1 fruit fly cellular context compared by ENCODE assay signal in the genomic region with DNA sequence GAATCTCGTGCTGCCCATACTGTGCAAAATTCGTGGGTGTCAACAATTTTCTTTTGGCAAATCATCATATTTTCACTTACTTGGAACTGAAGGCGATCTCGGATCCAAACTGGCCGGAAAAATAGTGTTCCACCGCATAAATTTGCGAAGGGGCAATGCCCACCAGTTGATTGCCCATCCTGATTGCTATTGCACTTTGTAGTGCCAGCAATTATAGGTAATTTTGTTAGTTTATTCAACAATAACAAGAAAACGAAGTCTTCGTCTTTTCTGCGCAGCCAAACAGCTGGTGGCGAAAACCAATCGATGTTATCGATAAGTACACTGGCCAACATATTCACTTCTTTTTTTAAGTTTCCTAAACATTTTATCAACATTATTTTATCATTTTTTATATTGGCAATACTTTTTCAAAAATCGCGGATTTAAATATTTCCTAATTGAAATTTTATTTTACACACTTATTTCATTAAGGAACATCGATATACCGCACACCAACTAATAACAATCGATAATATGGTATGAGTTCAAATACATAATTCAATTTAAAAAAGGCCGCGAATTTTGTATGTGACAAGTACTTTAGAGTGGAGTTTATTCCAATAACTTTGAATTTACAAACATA.
TF ChIP-seq lines count a peak whose summit lies in the region.

A gene (minus strand): TSS at position 294 of the 625 bp plus-strand sequence.

TF ChIP-seq in whole organism, embryonic, 481 proteins besides CTCF, POLR2A, EP300 and RAD21 (continued from another document and continues in another):
- peak; percentile 58 for TF ChIP-seq CG13123 (GFP tag; optimal IDR thresholded peaks at IDR 0.05; lab: Kevin White, UChicago)
- peak; percentile 77 for TF ChIP-seq ci (GFP tag; IDR thresholded peaks at IDR 0.05; lab: Robert Waterston, UW)
- TF ChIP-seq CG13894 (tag; optimal IDR thresholded peaks at IDR 0.05; lab: Kevin White, UChicago) = peak; percentile 80
- no peak for TF ChIP-seq CG6654 (GFP tag; optimal IDR thresholded peaks at IDR 0.05; lab: Kevin White, UChicago)
- TF ChIP-seq CG3726 (GFP tag; IDR thresholded peaks at IDR 0.05; lab: Robert Waterston, UW) = 0 out of 3 replicates have a peak, but pooled peaks have one; percentile 37
- TF ChIP-seq jing (GFP tag; optimal IDR thresholded peaks at IDR 0.05; lab: Kevin White, UChicago) = peak; percentile 21
- peak; percentile 47 for TF ChIP-seq CG6765 (GFP tag; optimal IDR thresholded peaks at IDR 0.05; lab: Kevin White, UChicago)
- peak; percentile 58 for TF ChIP-seq sd (tag; optimal IDR thresholded peaks at IDR 0.05; lab: Kevin White, UChicago)
- TF ChIP-seq HHEX (GFP tag; optimal IDR thresholded peaks at IDR 0.05; lab: Kevin White, UChicago) = peak; percentile 58
- peak; percentile 17 for TF ChIP-seq gfzf (GFP tag; optimal IDR thresholded peaks at IDR 0.05; lab: Kevin White, UChicago)
- TF ChIP-seq Drgx (GFP tag; IDR thresholded peaks at IDR 0.05; lab: Robert Waterston, UW) = peak; percentile 58; the same call in 1 of the 2 replicates
- no peak for TF ChIP-seq Sin3A (optimal IDR thresholded peaks at IDR 0.05; lab: Kevin White, UChicago)
- no peak for TF ChIP-seq CG31224 (GFP tag; IDR thresholded peaks at IDR 0.05; lab: Robert Waterston, UW)
- TF ChIP-seq nau (GFP tag; optimal IDR thresholded peaks at IDR 0.05; lab: Kevin White, UChicago) = no peak
- TF ChIP-seq CG12659 (GFP tag; optimal IDR thresholded peaks at IDR 0.05; lab: Kevin White, UChicago) = peak; percentile 79
- TF ChIP-seq HmgD (GFP tag; optimal IDR thresholded peaks at IDR 0.05; lab: Kevin White, UChicago) = no peak
- peak; percentile 75 for TF ChIP-seq D19A (tag; optimal IDR thresholded peaks at IDR 0.05; lab: Kevin White, UChicago)
- TF ChIP-seq bigmax (GFP tag; optimal IDR thresholded peaks at IDR 0.05; lab: Kevin White, UChicago) = no peak
- peak; percentile 65 for TF ChIP-seq slp2 (GFP tag; optimal IDR thresholded peaks at IDR 0.05; lab: Kevin White, UChicago)
- TF ChIP-seq CG2129 (GFP tag; IDR thresholded peaks at IDR 0.05; lab: Robert Waterston, UW; ENCODE audit: partially characterized antibody) = peak; percentile 85
- peak; percentile 63 for TF ChIP-seq kay (GFP tag; optimal IDR thresholded peaks at IDR 0.05; lab: Kevin White, UChicago)
- peak; percentile 37 for TF ChIP-seq CG9437 (GFP tag; optimal IDR thresholded peaks at IDR 0.05; lab: Kevin White, UChicago)
- TF ChIP-seq CG10321 (GFP tag; IDR thresholded peaks at IDR 0.05; lab: Robert Waterston, UW) = no peak
- TF ChIP-seq gt (GFP tag; IDR thresholded peaks at IDR 0.05; lab: Robert Waterston, UW) = no peak
- TF ChIP-seq Sox102F (GFP tag; optimal IDR thresholded peaks at IDR 0.05; lab: Kevin White, UChicago) = peak; percentile 83
- TF ChIP-seq CG5953 (GFP tag; IDR thresholded peaks at IDR 0.05; lab: Robert Waterston, UW) = 0 out of 2 replicates have a peak, but pooled peaks have one; percentile 6
- TF ChIP-seq sens-2 (GFP tag; IDR thresholded peaks at IDR 0.05; lab: Robert Waterston, UW) = no peak
- TF ChIP-seq CG17612 (GFP tag; IDR thresholded peaks at IDR 0.05; lab: Robert Waterston, UW) = no peak
- no peak for TF ChIP-seq Jarid2 (GFP tag; optimal IDR thresholded peaks at IDR 0.05; lab: Kevin White, UChicago)
- no peak for TF ChIP-seq CG6175 (GFP tag; IDR thresholded peaks at IDR 0.05; lab: Robert Waterston, UW)
- TF ChIP-seq ATbp (GFP tag; optimal IDR thresholded peaks at IDR 0.05; lab: Kevin White, UChicago) = peak; percentile 6
- peak; percentile 46 for TF ChIP-seq CG4617 (GFP tag; optimal IDR thresholded peaks at IDR 0.05; lab: Kevin White, UChicago; ENCODE audit: borderline replicate concordance)
- peak; percentile 77 for TF ChIP-seq gsb-n (tag; optimal IDR thresholded peaks at IDR 0.05; lab: Kevin White, UChicago)
- TF ChIP-seq Opbp (GFP tag; IDR thresholded peaks at IDR 0.05; lab: Robert Waterston, UW; ENCODE audit: partially characterized antibody) = peak; percentile 50; the same call in 1 of the 3 replicates
- no peak for TF ChIP-seq Dfd (GFP tag; optimal IDR thresholded peaks at IDR 0.05; lab: Kevin White, UChicago)
- peak; percentile 54 for TF ChIP-seq CG5245 (GFP tag; optimal IDR thresholded peaks at IDR 0.05; lab: Kevin White, UChicago)
- TF ChIP-seq CG6254 (GFP tag; optimal IDR thresholded peaks at IDR 0.05; lab: Kevin White, UChicago) = peak; percentile 4
- no peak for TF ChIP-seq Tbp (GFP tag; optimal IDR thresholded peaks at IDR 0.05; lab: Kevin White, UChicago)
- peak; percentile 76 for TF ChIP-seq CG10979 (tag; optimal IDR thresholded peaks at IDR 0.05; lab: Kevin White, UChicago)
- no peak for TF ChIP-seq cg (GFP tag; optimal IDR thresholded peaks at IDR 0.05; lab: Kevin White, UChicago)
- no peak for TF ChIP-seq trh (GFP tag; optimal IDR thresholded peaks at IDR 0.05; lab: Kevin White, UChicago)
- peak; percentile 48 for TF ChIP-seq Mad (GFP tag; optimal IDR thresholded peaks at IDR 0.05; lab: Kevin White, UChicago)
- TF ChIP-seq CG11504 (tag; optimal IDR thresholded peaks at IDR 0.05; lab: Kevin White, UChicago) = peak; percentile 82
- no peak for TF ChIP-seq Nf-YA (GFP tag; IDR thresholded peaks at IDR 0.05; lab: Robert Waterston, UW)
- no peak for TF ChIP-seq CG11093 (GFP tag; IDR thresholded peaks at IDR 0.05; lab: Robert Waterston, UW)
- TF ChIP-seq CG9817 (tag; optimal IDR thresholded peaks at IDR 0.05; lab: Kevin White, UChicago) = peak; percentile 78
- peak; percentile 75 for TF ChIP-seq Side (GFP tag; optimal IDR thresholded peaks at IDR 0.05; lab: Kevin White, UChicago)
- peak; percentile 93 for TF ChIP-seq Doc3 (GFP tag; IDR thresholded peaks at IDR 0.05; lab: Robert Waterston, UW; ENCODE audit: partially characterized antibody)
- peak; percentile 89 for TF ChIP-seq phol (tag; optimal IDR thresholded peaks at IDR 0.05; lab: Kevin White, UChicago)
- TF ChIP-seq CG18599 (GFP tag; optimal IDR thresholded peaks at IDR 0.05; lab: Kevin White, UChicago) = peak; percentile 83
- peak; percentile 77 for TF ChIP-seq slbo (GFP tag; IDR thresholded peaks at IDR 0.05; lab: Robert Waterston, UW)
- TF ChIP-seq CG30020 (tag; optimal IDR thresholded peaks at IDR 0.05; lab: Kevin White, UChicago) = peak; percentile 57
- peak; percentile 54 for TF ChIP-seq CG3065 (GFP tag; optimal IDR thresholded peaks at IDR 0.05; lab: Kevin White, UChicago)
- TF ChIP-seq CG7271 (tag; optimal IDR thresholded peaks at IDR 0.05; lab: Kevin White, UChicago) = peak; percentile 71
- peak; percentile 53 for TF ChIP-seq CG12942 (GFP tag; optimal IDR thresholded peaks at IDR 0.05; lab: Kevin White, UChicago)
- no peak for TF ChIP-seq CG7987 (GFP tag; optimal IDR thresholded peaks at IDR 0.05; lab: Kevin White, UChicago)
- TF ChIP-seq nerfin-2 (GFP tag; IDR thresholded peaks at IDR 0.05; lab: Robert Waterston, UW; ENCODE audit: partially characterized antibody) = peak; percentile 84
- peak; percentile 89 for TF ChIP-seq row (GFP tag; IDR thresholded peaks at IDR 0.05; lab: Robert Waterston, UW)
- TF ChIP-seq gcm2 (GFP tag; optimal IDR thresholded peaks at IDR 0.05; lab: Kevin White, UChicago) = no peak
- TF ChIP-seq CG30403 (GFP tag; optimal IDR thresholded peaks at IDR 0.05; lab: Kevin White, UChicago) = peak; percentile 86
- TF ChIP-seq Xbp1 (GFP tag; optimal IDR thresholded peaks at IDR 0.05; lab: Kevin White, UChicago) = peak; percentile 83
- TF ChIP-seq CG12744 (GFP tag; optimal IDR thresholded peaks at IDR 0.05; lab: Kevin White, UChicago) = peak; percentile 60
- peak; percentile 75 for TF ChIP-seq al (GFP tag; IDR thresholded peaks at IDR 0.05; lab: Robert Waterston, UW)
- TF ChIP-seq CG1647 (GFP tag; optimal IDR thresholded peaks at IDR 0.05; lab: Kevin White, UChicago) = peak; percentile 53
- no peak for TF ChIP-seq tll (GFP tag; optimal IDR thresholded peaks at IDR 0.05; lab: Kevin White, UChicago)
- TF ChIP-seq CG18262 (tag; optimal IDR thresholded peaks at IDR 0.05; lab: Kevin White, UChicago) = peak; percentile 84
- TF ChIP-seq pita (GFP tag; optimal IDR thresholded peaks at IDR 0.05; lab: Kevin White, UChicago) = no peak
- peak; percentile 45; the same call in 1 of the 2 replicates for TF ChIP-seq ara (GFP tag; IDR thresholded peaks at IDR 0.05; lab: Robert Waterston, UW)
- no peak for TF ChIP-seq ken (GFP tag; IDR thresholded peaks at IDR 0.05; lab: Robert Waterston, UW)
- peak; percentile 70 for TF ChIP-seq CG7556 (GFP tag; optimal IDR thresholded peaks at IDR 0.05; lab: Kevin White, UChicago)
- peak; percentile 57 for TF ChIP-seq cwo (GFP tag; optimal IDR thresholded peaks at IDR 0.05; lab: Kevin White, UChicago)
- TF ChIP-seq da (GFP tag; optimal IDR thresholded peaks at IDR 0.05; lab: Kevin White, UChicago) = peak; percentile 46
- TF ChIP-seq YL-1 (GFP tag; optimal IDR thresholded peaks at IDR 0.05; lab: Kevin White, UChicago) = peak; percentile 32
- no peak for TF ChIP-seq aop (GFP tag; IDR thresholded peaks at IDR 0.05; lab: Robert Waterston, UW)
- peak; percentile 82 for TF ChIP-seq lilli (GFP tag; optimal IDR thresholded peaks at IDR 0.05; lab: Kevin White, UChicago)
- no peak; the same call in 1 of the 2 replicates for TF ChIP-seq wor (GFP tag; IDR thresholded peaks at IDR 0.05; lab: Robert Waterston, UW)
- peak; percentile 50; the same call in 1 of the 2 replicates for TF ChIP-seq cas (GFP tag; IDR thresholded peaks at IDR 0.05; lab: Robert Waterston, UW)
- peak; percentile 76 for TF ChIP-seq dmrt99B (tag; optimal IDR thresholded peaks at IDR 0.05; lab: Kevin White, UChicago)
- peak; percentile 77 for TF ChIP-seq CG12299 (tag; optimal IDR thresholded peaks at IDR 0.05; lab: Kevin White, UChicago)
- TF ChIP-seq CG16815 (GFP tag; optimal IDR thresholded peaks at IDR 0.05; lab: Kevin White, UChicago) = peak; percentile 15
- TF ChIP-seq Myb (GFP tag; optimal IDR thresholded peaks at IDR 0.05; lab: Kevin White, UChicago) = peak; percentile 18
- TF ChIP-seq CG2120 (GFP tag; optimal IDR thresholded peaks at IDR 0.05; lab: Kevin White, UChicago) = peak; percentile 88
- peak; percentile 72 for TF ChIP-seq Atf6 (GFP tag; IDR thresholded peaks at IDR 0.05; lab: Robert Waterston, UW)
- TF ChIP-seq Hsf (GFP tag; optimal IDR thresholded peaks at IDR 0.05; lab: Kevin White, UChicago) = peak; percentile 76
- peak; percentile 61 for TF ChIP-seq CG17385 (GFP tag; optimal IDR thresholded peaks at IDR 0.05; lab: Kevin White, UChicago)
- TF ChIP-seq zfh2 (GFP tag; optimal IDR thresholded peaks at IDR 0.05; lab: Kevin White, UChicago) = peak; percentile 37
- TF ChIP-seq CG4404 (GFP tag; IDR thresholded peaks at IDR 0.05; lab: Robert Waterston, UW) = peak; percentile 43; the same call in 1 of the 2 replicates
- TF ChIP-seq ems (GFP tag; optimal IDR thresholded peaks at IDR 0.05; lab: Kevin White, UChicago) = peak; percentile 77
- peak; percentile 12 for TF ChIP-seq repo (GFP tag; optimal IDR thresholded peaks at IDR 0.05; lab: Kevin White, UChicago)
- TF ChIP-seq sc (optimal IDR thresholded peaks at IDR 0.05; lab: Kevin White, UChicago) = no peak
- no peak for TF ChIP-seq sc (GFP tag; optimal IDR thresholded peaks at IDR 0.05; lab: Kevin White, UChicago)
- peak; percentile 38 for TF ChIP-seq dm (GFP tag; optimal IDR thresholded peaks at IDR 0.05; lab: Kevin White, UChicago)
- peak; percentile 62; the same call in 1 of the 2 replicates for TF ChIP-seq peb (GFP tag; IDR thresholded peaks at IDR 0.05; lab: Robert Waterston, UW)
- TF ChIP-seq CG4360 (GFP tag; IDR thresholded peaks at IDR 0.05; lab: Robert Waterston, UW) = 0 out of 2 replicates have a peak, but pooled peaks have one; percentile 20
- TF ChIP-seq dysf (GFP tag; IDR thresholded peaks at IDR 0.05; lab: Robert Waterston, UW) = peak; percentile 72
- TF ChIP-seq lola (GFP tag; optimal IDR thresholded peaks at IDR 0.05; lab: Kevin White, UChicago) = peak in 1 of 3 experiments; percentile 77
- TF ChIP-seq CG14050 (GFP tag; IDR thresholded peaks at IDR 0.05; lab: Robert Waterston, UW) = peak; percentile 49; the same call in 2 of the 3 replicates
- peak; percentile 38 for TF ChIP-seq fu2 (GFP tag; optimal IDR thresholded peaks at IDR 0.05; lab: Kevin White, UChicago)
- TF ChIP-seq CG8765 (GFP tag; IDR thresholded peaks at IDR 0.05; lab: Robert Waterston, UW) = no peak
- TF ChIP-seq CG15601 (tag; optimal IDR thresholded peaks at IDR 0.05; lab: Kevin White, UChicago) = peak; percentile 82
- peak; percentile 84 for TF ChIP-seq sug (tag; optimal IDR thresholded peaks at IDR 0.05; lab: Kevin White, UChicago)
- TF ChIP-seq CG32767 (GFP tag; IDR thresholded peaks at IDR 0.05; lab: Robert Waterston, UW) = peak; percentile 68
- TF ChIP-seq Lhr (GFP tag; optimal IDR thresholded peaks at IDR 0.05; lab: Kevin White, UChicago) = peak; percentile 19
- TF ChIP-seq lmd (GFP tag; IDR thresholded peaks at IDR 0.05; lab: Robert Waterston, UW) = peak; percentile 59
- peak; percentile 81 for TF ChIP-seq zfh1 (GFP tag; IDR thresholded peaks at IDR 0.05; lab: Robert Waterston, UW)
- no peak for TF ChIP-seq toy (GFP tag; IDR thresholded peaks at IDR 0.05; lab: Robert Waterston, UW)
- peak; percentile 81 for TF ChIP-seq sob (GFP tag; IDR thresholded peaks at IDR 0.05; lab: Robert Waterston, UW)
- TF ChIP-seq fd102C (GFP tag; optimal IDR thresholded peaks at IDR 0.05; lab: Kevin White, UChicago) = no peak
- TF ChIP-seq CG17802 (tag; optimal IDR thresholded peaks at IDR 0.05; lab: Kevin White, UChicago) = peak; percentile 21
- TF ChIP-seq Ravus (GFP tag; IDR thresholded peaks at IDR 0.05; lab: Robert Waterston, UW) = no peak
- peak; percentile 49 for TF ChIP-seq CG1792 (GFP tag; optimal IDR thresholded peaks at IDR 0.05; lab: Kevin White, UChicago)
- no peak for TF ChIP-seq br (optimal IDR thresholded peaks at IDR 0.05; lab: Kevin White, UChicago)
- peak; percentile 72 for TF ChIP-seq pho (GFP tag; optimal IDR thresholded peaks at IDR 0.05; lab: Kevin White, UChicago)
- no peak for TF ChIP-seq sim (GFP tag; IDR thresholded peaks at IDR 0.05; lab: Robert Waterston, UW)
- peak; percentile 61 for TF ChIP-seq CG17568 (GFP tag; optimal IDR thresholded peaks at IDR 0.05; lab: Kevin White, UChicago)
- peak; percentile 89 for TF ChIP-seq PHDP (tag; optimal IDR thresholded peaks at IDR 0.05; lab: Kevin White, UChicago)
- peak; percentile 17 for TF ChIP-seq odd (GFP tag; optimal IDR thresholded peaks at IDR 0.05; lab: Kevin White, UChicago)
- TF ChIP-seq Fer3 (tag; optimal IDR thresholded peaks at IDR 0.05; lab: Kevin White, UChicago) = peak; percentile 82
- no peak for TF ChIP-seq wek (GFP tag; optimal IDR thresholded peaks at IDR 0.05; lab: Kevin White, UChicago)
- no peak for TF ChIP-seq Usf (GFP tag; optimal IDR thresholded peaks at IDR 0.05; lab: Kevin White, UChicago)
- peak; percentile 72 for TF ChIP-seq CG9727 (GFP tag; optimal IDR thresholded peaks at IDR 0.05; lab: Kevin White, UChicago)
- peak in 1 of 2 experiments; percentile 82 for TF ChIP-seq bsh (GFP tag; optimal IDR thresholded peaks at IDR 0.05; lab: Kevin White, UChicago)
- TF ChIP-seq vvl (GFP tag; IDR thresholded peaks at IDR 0.05; lab: Robert Waterston, UW) = peak; percentile 88
